Worm (Caenorhabditis elegans): Measurements from ENCODE around the gene C08F11.17.
"Not testable (repeated sequence)": the region's sequence is repeated elsewhere in the genome, so short reads cannot be mapped to it uniquely, and the experiment has no call there.

- not testable (repeated sequence) for TF ChIP-seq F57A8.1 (GFP tag; optimal IDR thresholded peaks at IDR 0.05); lsy-27 (tag; optimal IDR thresholded peaks at IDR 0.05; ENCODE audit: borderline replicate concordance, insufficient read depth); unc-62 (GFP tag; optimal IDR thresholded peaks at IDR 0.05); nfya-1 (tag; optimal IDR thresholded peaks at IDR 0.05; ENCODE audit: borderline replicate concordance, insufficient read depth); B0261.1 (tag; optimal IDR thresholded peaks at IDR 0.05); F33H1.4 (GFP tag; IDR thresholded peaks at IDR 0.05); T26A5.8 (tag; optimal IDR thresholded peaks at IDR 0.05); ceh-91 (GFP tag; IDR thresholded peaks at IDR 0.05)
Measured at ce11 chrIV:13652023-13652422, 1.9 kb upstream of the C08F11.17 start, which contains the start of gene Y45F10C.6.

Data from whole organism, young adult.